Worm (Caenorhabditis elegans) whole organism, young adult: ENCODE results near the gene vab-1.

Source experiments
- Y67H2A.10 ChIP-seq: fragments of 200-800 bp; sonication (Bioruptor generic); conservative IDR thresholded peaks from 2 replicates; pipeline ENCODE4 v1.3.6; 2022; ENCODE audit warnings: missing genetic modification reagents, missing genetic modification characterization, missing compliant biosample characterization
- ama-1 ChIP-seq, 3 experiments: fragments of 150-350 bp in 1 of 3; sonication (generic microtip) in 2 of 3; optimal IDR thresholded peaks; 2 replicates each; lab custom pipeline; 2014 to 2018; ENCODE audit warnings: missing biosample characterization in 2 of 3, missing genetic modification characterization in 2 of 3, missing genetic modification reagents in 2 of 3
- pha-4 ChIP-seq: fragments of 150-350 bp; sonication (generic microtip); optimal IDR thresholded peaks from 2 replicates; lab custom pipeline; 2014; ENCODE audit warnings: missing biosample characterization, missing genetic modification reagents, missing genetic modification characterization
- sea-2 ChIP-seq: fragments of 200-800 bp; sonication (Bioruptor generic); IDR thresholded peaks from 2 replicates; pipeline ENCODE4 v1.3.6; 2022; ENCODE audit warnings: missing genetic modification characterization, missing compliant biosample characterization
- tlf-1 ChIP-seq: fragments of 200-800 bp; sonication (Bioruptor generic); optimal IDR thresholded peaks from 2 replicates; lab custom pipeline; 2018; ENCODE audit warnings: mild to moderate bottlenecking, missing genetic modification characterization, missing compliant biosample characterization

- TF ChIP-seq Y67H2A.10 (GFP tag; lab: Robert Waterston, UW) (no peak), tlf-1 (GFP tag; lab: Kevin White, UChicago) (no peak), sea-2 (no peak), pha-4 (tag; lab: Kevin White, UChicago) (no peak), ama-1 (optimal IDR thresholded peaks at IDR 0.05; lab: Kevin White, UChicago) (no peak), ama-1 (GFP tag; optimal IDR thresholded peaks at IDR 0.05; lab: Kevin White, UChicago) (no peak)
These were observed 29.5 kb downstream of the vab-1 start, which contains the start of gene ipla-1 for ce11 chrII:4601256-4601655.
